Fruit fly (Drosophila melanogaster) whole organism, embryonic: ENCODE measurements around the gene CG31817.

Source experiments
- Adf1 ChIP-seq: fragments of 200-800 bp; sonication (Bioruptor generic); IDR thresholded peaks from 2 replicates; pipeline ENCODE4 v1.3.6; 2022; ENCODE audit warnings: missing biosample characterization, missing genetic modification characterization
- CG10274 ChIP-seq: fragments of 200-800 bp; sonication (Bioruptor generic); optimal IDR thresholded peaks from 3 replicates; lab custom pipeline; 2017; ENCODE audit warnings: missing biosample characterization, mild to moderate bottlenecking, missing genetic modification characterization
- CG14710 ChIP-seq: fragments of 200-800 bp; sonication (Bioruptor generic); optimal IDR thresholded peaks from 3 replicates; lab custom pipeline; 2019; ENCODE audit warnings: missing biosample characterization, mild to moderate bottlenecking, missing genetic modification characterization, moderate library complexity
- CG14965 ChIP-seq: fragments of 200-800 bp; sonication (Bioruptor generic); optimal IDR thresholded peaks from 2 replicates; lab custom pipeline; 2016; ENCODE audit warnings: missing biosample characterization, missing genetic modification characterization, borderline replicate concordance
- CG15479 ChIP-seq: fragments of 200-800 bp; sonication (Bioruptor generic); optimal IDR thresholded peaks from 3 replicates; lab custom pipeline; 2019; ENCODE audit warnings: missing biosample characterization, mild to moderate bottlenecking, missing genetic modification characterization, moderate library complexity
- CG15696 ChIP-seq: fragments of 200-800 bp; sonication (Bioruptor generic); optimal IDR thresholded peaks from 2 replicates; lab custom pipeline; 2019; ENCODE audit warnings: missing biosample characterization, mild to moderate bottlenecking, missing genetic modification characterization, moderate library complexity
- CG17359 ChIP-seq: fragments of 200-800 bp; sonication (Bioruptor generic); optimal IDR thresholded peaks from 3 replicates; lab custom pipeline; 2018; ENCODE audit warnings: missing biosample characterization, mild to moderate bottlenecking, missing genetic modification characterization, moderate library complexity
- CG17612 ChIP-seq: fragments of 200-800 bp; sonication (Bioruptor generic); IDR thresholded peaks from 2 replicates; pipeline ENCODE4 v1.3.6; 2022; ENCODE audit warnings: missing biosample characterization, missing genetic modification characterization
- CG2202 ChIP-seq: fragments of 200-800 bp; sonication (Bioruptor generic); optimal IDR thresholded peaks from 2 replicates; lab custom pipeline; 2018; ENCODE audit warnings: missing biosample characterization, mild to moderate bottlenecking, missing genetic modification characterization
- CG31224 ChIP-seq: fragments of 200-800 bp; sonication (Bioruptor generic); IDR thresholded peaks from 2 replicates; pipeline ENCODE4 v1.3.6; 2022; ENCODE audit warnings: missing biosample characterization, missing genetic modification characterization
- CG3163 ChIP-seq: fragments of 200-800 bp; sonication (Bioruptor generic); optimal IDR thresholded peaks from 3 replicates; lab custom pipeline; 2016; ENCODE audit warnings: missing biosample characterization, missing genetic modification characterization
- CG33557 ChIP-seq: fragments of 200-800 bp; sonication (Bioruptor generic); optimal IDR thresholded peaks from 2 replicates; lab custom pipeline; 2019; ENCODE audit warnings: missing biosample characterization, mild to moderate bottlenecking, missing genetic modification characterization, moderate library complexity
- CG4328 ChIP-seq: fragments of 200-800 bp; sonication (Bioruptor generic); optimal IDR thresholded peaks from 3 replicates; lab custom pipeline; 2017; ENCODE audit warnings: missing biosample characterization, missing genetic modification reagents, missing genetic modification characterization
- CG6654 ChIP-seq: fragments of 200-800 bp; sonication (Bioruptor generic); optimal IDR thresholded peaks from 2 replicates; lab custom pipeline; 2017; ENCODE audit warnings: missing biosample characterization, mild to moderate bottlenecking, missing genetic modification characterization
- CG7271 ChIP-seq: fragments of 200-800 bp; sonication (Bioruptor generic); optimal IDR thresholded peaks from 2 replicates; lab custom pipeline; 2018; ENCODE audit warnings: missing biosample characterization, mild to moderate bottlenecking, missing genetic modification characterization, moderate library complexity
- CG7745 ChIP-seq: fragments of 200-800 bp; sonication (Bioruptor generic); optimal IDR thresholded peaks from 2 replicates; lab custom pipeline; 2018; ENCODE audit warnings: missing biosample characterization, mild to moderate bottlenecking, missing genetic modification characterization, moderate library complexity
- CG7963 ChIP-seq: fragments of 200-800 bp; sonication (Bioruptor generic); IDR thresholded peaks from 3 replicates; pipeline ENCODE4 v1.3.6; 2022; ENCODE audit warnings: missing biosample characterization, missing genetic modification characterization; ENCODE audit not compliant: partially characterized antibody
- CkIIα-i1 ChIP-seq: fragments of 200-800 bp; sonication (Bioruptor generic); IDR thresholded peaks from 2 replicates; pipeline ENCODE4 v1.3.6; 2022; ENCODE audit warnings: missing biosample characterization, missing genetic modification characterization
- Dbx ChIP-seq: fragments of 200-800 bp; sonication (Bioruptor generic); IDR thresholded peaks from 3 replicates; pipeline ENCODE4 v1.3.6; 2022; ENCODE audit warnings: missing biosample characterization, missing genetic modification characterization
- Eip74EF ChIP-seq, 2 experiments: fragments of 200-800 bp in 1 of 2; fragments of >200 bp in 1 of 2; sonication (Bioruptor generic) in 1 of 2; optimal IDR thresholded peaks; 2 replicates each; lab custom pipeline; 2017 to 2019; ENCODE audit warnings: missing biosample characterization in 2 of 2, missing genetic modification characterization in 2 of 2, mild to moderate bottlenecking in 1 of 2, moderate library complexity in 1 of 2
- GATAe ChIP-seq: fragments of 200-800 bp; sonication (Bioruptor generic); conservative IDR thresholded peaks from 2 replicates; pipeline ENCODE4 v1.3.6; 2022; ENCODE audit warnings: missing biosample characterization, missing genetic modification characterization
- Hr3 ChIP-seq: fragments of 200-800 bp; sonication (Bioruptor generic); optimal IDR thresholded peaks from 3 replicates; lab custom pipeline; 2016; ENCODE audit warnings: missing biosample characterization, missing genetic modification characterization
- Jarid2 ChIP-seq: fragments of 200-800 bp; sonication (Bioruptor generic); optimal IDR thresholded peaks from 3 replicates; lab custom pipeline; 2017; ENCODE audit warnings: mild to moderate bottlenecking, missing biosample characterization, missing genetic modification reagents, missing genetic modification characterization
- Mad ChIP-seq: fragments of 200-800 bp; sonication (Bioruptor generic); optimal IDR thresholded peaks from 2 replicates; lab custom pipeline; 2016; ENCODE audit warnings: missing biosample characterization, missing genetic modification characterization
- NFAT ChIP-seq: fragments of 200-800 bp; sonication (Bioruptor generic); IDR thresholded peaks from 2 replicates; pipeline ENCODE4 v1.3.6; 2022; ENCODE audit warnings: missing biosample characterization, missing genetic modification characterization
- NK7.1 ChIP-seq: fragments of 200-800 bp; sonication (Bioruptor generic); optimal IDR thresholded peaks from 3 replicates; lab custom pipeline; 2016; ENCODE audit warnings: missing biosample characterization, missing genetic modification characterization
- Opbp ChIP-seq: fragments of 200-800 bp; sonication (Bioruptor generic); IDR thresholded peaks from 3 replicates; pipeline ENCODE4 v1.3.6; 2022; ENCODE audit warnings: missing biosample characterization, missing genetic modification characterization; ENCODE audit not compliant: partially characterized antibody
- Sin3A ChIP-seq: fragments of >200 bp; optimal IDR thresholded peaks from 2 replicates; lab custom pipeline; 2018
- Spps ChIP-seq: fragments of 200-800 bp; sonication (Bioruptor generic); optimal IDR thresholded peaks from 2 replicates; lab custom pipeline; 2018; ENCODE audit warnings: missing biosample characterization, mild to moderate bottlenecking, missing genetic modification characterization
- Stat92E ChIP-seq, 3 experiments: fragments of >200 bp in 2 of 3; fragments of 200-800 bp in 1 of 3; sonication (Bioruptor generic) in 1 of 3; optimal IDR thresholded peaks; 2 replicates each; lab custom pipeline; 2017 to 2019; ENCODE audit warnings: missing biosample characterization in 3 of 3, missing genetic modification characterization in 3 of 3, mild to moderate bottlenecking in 1 of 3, moderate library complexity in 1 of 3
- crol ChIP-seq: fragments of 200-800 bp; sonication (Bioruptor generic); IDR thresholded peaks from 2 replicates; pipeline ENCODE4 v1.3.6; 2022; ENCODE audit warnings: missing biosample characterization, missing genetic modification characterization
- dati ChIP-seq: fragments of 200-800 bp; sonication (Bioruptor generic); IDR thresholded peaks from 2 replicates; pipeline ENCODE4 v1.3.6; 2022; ENCODE audit warnings: missing biosample characterization, missing genetic modification characterization
- fd102C ChIP-seq: fragments of 200-800 bp; sonication (Bioruptor generic); optimal IDR thresholded peaks from 2 replicates; lab custom pipeline; 2018; ENCODE audit warnings: missing biosample characterization, mild to moderate bottlenecking, missing genetic modification characterization, moderate library complexity
- gfzf ChIP-seq: fragments of 200-800 bp; sonication (Bioruptor generic); optimal IDR thresholded peaks from 2 replicates; lab custom pipeline; 2016; ENCODE audit warnings: missing biosample characterization, mild to moderate bottlenecking, missing genetic modification characterization, moderate library complexity
- her ChIP-seq: fragments of 200-800 bp; sonication (Bioruptor generic); optimal IDR thresholded peaks from 2 replicates; lab custom pipeline; 2016; ENCODE audit warnings: missing biosample characterization, missing genetic modification characterization
- hkb ChIP-seq, 2 experiments: fragments of 200-800 bp in 1 of 2; fragments of >200 bp in 1 of 2; sonication (Bioruptor generic) in 1 of 2; IDR thresholded peaks in 1 of 2; optimal IDR thresholded peaks in 1 of 2; 2 replicates each; pipeline versions ENCODE4 v1.3.6 to Lab custom; 2017 to 2022; ENCODE audit warnings: missing biosample characterization in 1 of 2, missing genetic modification characterization in 1 of 2
- hth ChIP-seq: fragments of >200 bp; optimal IDR thresholded peaks from 2 replicates; lab custom pipeline; 2017; ENCODE audit warnings: inconsistent platforms
- jing ChIP-seq: fragments of 200-800 bp; sonication (Bioruptor generic); optimal IDR thresholded peaks from 2 replicates; lab custom pipeline; 2018; ENCODE audit warnings: missing biosample characterization, mild to moderate bottlenecking, missing genetic modification characterization
- kay ChIP-seq: fragments of 200-800 bp; sonication (Bioruptor generic); optimal IDR thresholded peaks from 2 replicates; lab custom pipeline; 2016; ENCODE audit warnings: missing biosample characterization, missing genetic modification characterization
- lab ChIP-seq: fragments of 200-800 bp; sonication (Bioruptor generic); optimal IDR thresholded peaks from 3 replicates; lab custom pipeline; 2017; ENCODE audit warnings: missing biosample characterization, missing genetic modification characterization, mild to moderate bottlenecking, moderate library complexity, missing genetic modification reagents
- maf-S ChIP-seq: fragments of 200-800 bp; sonication (Bioruptor generic); optimal IDR thresholded peaks from 2 replicates; lab custom pipeline; 2016; ENCODE audit warnings: missing biosample characterization, missing genetic modification characterization
- otp ChIP-seq: fragments of 200-800 bp; sonication (Bioruptor generic); IDR thresholded peaks from 3 replicates; pipeline ENCODE4, ENCODE4 v1.3.6; 2022; ENCODE audit warnings: missing biosample characterization, missing genetic modification characterization
- pan ChIP-seq, 4 experiments: fragments of >200 bp in 3 of 4; fragments of 200-800 bp in 1 of 4; sonication (Bioruptor generic) in 1 of 4; optimal IDR thresholded peaks in 3 of 4; IDR thresholded peaks in 1 of 4; 2 replicates each; pipeline versions ENCODE4 v1.3.6 to Lab custom; 2017 to 2022; ENCODE audit warnings: missing biosample characterization in 2 of 4, missing genetic modification characterization in 2 of 4, mixed read lengths in 1 of 4
- row ChIP-seq: fragments of 200-800 bp; sonication (Bioruptor generic); IDR thresholded peaks from 3 replicates; pipeline ENCODE4 v1.3.6; 2022; ENCODE audit warnings: missing biosample characterization, missing genetic modification characterization
- so ChIP-seq: fragments of 200-800 bp; sonication (Bioruptor generic); IDR thresholded peaks from 3 replicates; pipeline ENCODE4 v1.3.6; 2022; ENCODE audit warnings: missing biosample characterization, missing genetic modification characterization
- stwl ChIP-seq: fragments of 200-800 bp; sonication (Bioruptor generic); optimal IDR thresholded peaks from 3 replicates; lab custom pipeline; 2018; ENCODE audit warnings: missing biosample characterization, mild to moderate bottlenecking, missing genetic modification characterization, moderate library complexity
- sug ChIP-seq: fragments of 200-800 bp; optimal IDR thresholded peaks from 2 replicates; lab custom pipeline; 2019; ENCODE audit warnings: missing biosample characterization, mild to moderate bottlenecking, missing genetic modification characterization, moderate library complexity
- unc-4 ChIP-seq: fragments of 200-800 bp; sonication (Bioruptor generic); IDR thresholded peaks from 2 replicates; pipeline ENCODE4 v1.3.6; 2022; ENCODE audit warnings: missing biosample characterization, missing genetic modification characterization; ENCODE audit not compliant: partially characterized antibody

Gene CG31817

DNA sequence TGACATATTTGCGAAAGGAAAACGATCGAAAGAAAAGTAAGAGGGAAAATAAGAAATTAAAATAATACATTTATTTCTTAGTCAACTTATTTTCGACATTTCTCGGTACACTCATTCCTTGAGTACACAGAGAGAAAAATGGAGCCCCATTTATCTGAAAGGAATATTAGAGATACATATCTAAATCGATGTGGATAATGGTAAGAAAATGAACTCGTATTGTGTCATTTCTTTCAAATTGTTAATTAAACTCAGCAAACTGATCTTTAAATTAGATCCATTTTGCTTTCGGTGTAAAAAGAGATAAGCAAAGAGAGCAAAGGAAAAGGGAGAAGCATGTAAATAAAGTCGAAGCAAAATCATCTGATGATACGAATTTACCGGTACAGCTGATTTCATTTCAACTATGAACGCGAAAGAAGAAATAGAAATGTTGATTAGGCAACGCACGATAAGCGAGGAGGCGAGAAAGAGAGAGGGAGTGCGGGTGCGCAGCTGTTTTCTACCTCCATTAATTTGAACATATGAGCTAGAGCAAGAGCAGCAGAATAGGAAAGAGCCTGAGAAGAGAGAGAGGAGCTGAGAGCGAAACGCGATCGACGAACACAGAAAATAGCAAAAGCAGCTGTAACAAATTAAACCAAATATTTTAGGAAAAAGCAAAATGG lies 51.9 kb downstream of the CG31817 start (continued):
- TF ChIP-seq CG31224 (GFP tag; lab: Robert Waterston, UW) (no peak), CG2202 (tag; lab: Kevin White, UChicago) (peak; percentile 77), Dbx (GFP tag; lab: Robert Waterston, UW) (no peak), Eip74EF (GFP tag; optimal IDR thresholded peaks at IDR 0.05; lab: Kevin White, UChicago) (peak in 1 of 2 experiments; percentile 77), unc-4 (GFP tag; lab: Robert Waterston, UW) (no peak), otp (no peak), stwl (tag; lab: Kevin White, UChicago) (peak; percentile 36), crol (GFP tag; lab: Robert Waterston, UW) (no peak), CG15696 (tag; lab: Kevin White, UChicago) (peak; percentile 80), Stat92E (GFP tag; optimal IDR thresholded peaks at IDR 0.05; lab: Kevin White, UChicago) (no peak), maf-S (GFP tag; lab: Kevin White, UChicago) (peak; percentile 89), CG14965 (GFP tag; lab: Kevin White, UChicago) (peak; percentile 41), so (no peak), Hr3 (GFP tag; lab: Kevin White, UChicago) (peak; percentile 78), NK7.1 (GFP tag; lab: Kevin White, UChicago) (peak; percentile 50), Jarid2 (peak; percentile 12), Adf1 (GFP tag; lab: Robert Waterston, UW) (no peak), CG17612 (no peak), CG15479 (peak; percentile 77), gfzf (no peak), Spps (tag; lab: Kevin White, UChicago) (peak; percentile 87), fd102C (GFP tag; lab: Kevin White, UChicago) (peak; percentile 86), CG6654 (peak; percentile 66), CG7271 (tag; lab: Kevin White, UChicago) (no peak), Opbp (GFP tag; lab: Robert Waterston, UW) (no peak), CG7745 (peak; percentile 17), pan (optimal IDR thresholded peaks at IDR 0.05; lab: Kevin White, UChicago) (no peak), pan (GFP tag; optimal IDR thresholded peaks at IDR 0.05 in 1 of 2, IDR thresholded peaks at IDR 0.05 in 1 of 2) (no peak), CG7963 (no peak), CG3163 (GFP tag; lab: Kevin White, UChicago) (peak; percentile 68), kay (peak; percentile 83), CG33557 (GFP tag; lab: Kevin White, UChicago) (peak; percentile 50), her (peak; percentile 87), hkb (optimal IDR thresholded peaks at IDR 0.05; lab: Kevin White, UChicago) (no peak), hkb (GFP tag; IDR thresholded peaks at IDR 0.05; lab: Robert Waterston, UW) (no peak), jing (GFP tag; lab: Kevin White, UChicago) (peak; percentile 86), Sin3A (lab: Kevin White, UChicago) (no peak), Mad (GFP tag; lab: Kevin White, UChicago) (peak; percentile 85), CG10274 (GFP tag; lab: Kevin White, UChicago) (peak; percentile 66), CG14710 (peak; percentile 79), row (GFP tag; lab: Robert Waterston, UW) (no peak), NFAT (GFP tag; lab: Robert Waterston, UW) (no peak), sug (tag; lab: Kevin White, UChicago) (peak; percentile 56), hth (lab: Kevin White, UChicago) (no peak), dati (GFP tag; lab: Robert Waterston, UW) (no peak), CG4328 (GFP tag; lab: Kevin White, UChicago) (no peak), CG17359 (tag; lab: Kevin White, UChicago) (peak; percentile 94), CkIIα-i1 (GFP tag; lab: Robert Waterston, UW) (no peak), lab (GFP tag; lab: Kevin White, UChicago) (peak; percentile 91), GATAe (GFP tag; lab: Robert Waterston, UW) (no peak)
